Fruit fly (Drosophila melanogaster): ENCODE data around the gene CG10654.

CG10654 gene

dm6 chr3L:12484948-12485347 lies 22.7 kb downstream of the CG10654 start, which contains the start of gene CG10663 (continued):
- no peak for TF ChIP-seq pan (optimal IDR thresholded peaks at IDR 0.05)
- TF ChIP-seq pan (GFP tag; optimal IDR thresholded peaks at IDR 0.05 in 1 of 2, IDR thresholded peaks at IDR 0.05 in 1 of 2), result peak in 1 of 2 experiments; percentile 32
- TF ChIP-seq repo (GFP tag; optimal IDR thresholded peaks at IDR 0.05), result no peak
- TF ChIP-seq HHEX (GFP tag; optimal IDR thresholded peaks at IDR 0.05), result no peak
- peak; percentile 89 for TF ChIP-seq Jarid2 (GFP tag; optimal IDR thresholded peaks at IDR 0.05)
- no peak for TF ChIP-seq CG8290 (GFP tag; optimal IDR thresholded peaks at IDR 0.05)
- peak in 1 of 2 experiments; percentile 54 for TF ChIP-seq CG8290 (tag; optimal IDR thresholded peaks at IDR 0.05)
- TF ChIP-seq Doc3 (GFP tag; IDR thresholded peaks at IDR 0.05; ENCODE audit: partially characterized antibody), result 0 out of 3 replicates have a peak, but pooled peaks have one; percentile 33
- peak; percentile 45; the same call in 1 of the 2 replicates for TF ChIP-seq Rfx (GFP tag; IDR thresholded peaks at IDR 0.05)
- 0 out of 3 replicates have a peak, but pooled peaks have one; percentile 15 for TF ChIP-seq CG6175 (GFP tag; IDR thresholded peaks at IDR 0.05)
- TF ChIP-seq tna (GFP tag; IDR thresholded peaks at IDR 0.05; ENCODE audit: partially characterized antibody), result peak; percentile 51; the same call in 1 of the 2 replicates
- TF ChIP-seq dmrt99B (tag; optimal IDR thresholded peaks at IDR 0.05), result peak; percentile 18
- TF ChIP-seq ci (GFP tag; IDR thresholded peaks at IDR 0.05), result peak; percentile 72; the same call in 2 of the 3 replicates
- TF ChIP-seq CG12769 (tag; optimal IDR thresholded peaks at IDR 0.05), result peak; percentile 88
- peak in 1 of 2 experiments; percentile 79 for TF ChIP-seq tll (GFP tag; optimal IDR thresholded peaks at IDR 0.05)
- TF ChIP-seq eyg (GFP tag; optimal IDR thresholded peaks at IDR 0.05), result peak; percentile 8
- 0 out of 2 replicates have a peak, but pooled peaks have one; percentile 12 for TF ChIP-seq E2f1 (GFP tag; IDR thresholded peaks at IDR 0.05)
- TF ChIP-seq CG2202 (tag; optimal IDR thresholded peaks at IDR 0.05), result peak; percentile 3
- TF ChIP-seq CG8281 (tag; optimal IDR thresholded peaks at IDR 0.05), result no peak
- peak; percentile 9 for TF ChIP-seq CG2678 (tag; optimal IDR thresholded peaks at IDR 0.05)
- peak; percentile 68; the same call in 2 of the 3 replicates for TF ChIP-seq CG6791 (GFP tag; IDR thresholded peaks at IDR 0.05; ENCODE audit: partially characterized antibody)
- peak; percentile 34; the same call in 1 of the 3 replicates for TF ChIP-seq so (GFP tag; IDR thresholded peaks at IDR 0.05)
- TF ChIP-seq Xrp1 (GFP tag; IDR thresholded peaks at IDR 0.05), result 0 out of 2 replicates have a peak, but pooled peaks have one; percentile 22
- no peak for TF ChIP-seq Six4 (GFP tag; optimal IDR thresholded peaks at IDR 0.05)
- TF ChIP-seq row (GFP tag; IDR thresholded peaks at IDR 0.05), result peak; percentile 72
- TF ChIP-seq Ada2b (GFP tag; IDR thresholded peaks at IDR 0.05), result peak; percentile 28
- peak; percentile 34 for TF ChIP-seq CG9437 (GFP tag; optimal IDR thresholded peaks at IDR 0.05)
- peak; percentile 96 for TF ChIP-seq twi (tag; optimal IDR thresholded peaks at IDR 0.05)
- TF ChIP-seq Ravus (GFP tag; IDR thresholded peaks at IDR 0.05), result no peak
- TF ChIP-seq slbo (GFP tag; IDR thresholded peaks at IDR 0.05), result peak; percentile 42
- no peak for TF ChIP-seq CG4404 (GFP tag; IDR thresholded peaks at IDR 0.05)

dm6 chr3L:12484464-12484863 lies 23.2 kb downstream of the CG10654 start:
- TF ChIP-seq stwl (tag; optimal IDR thresholded peaks at IDR 0.05) (peak; percentile 10), dmrt99B (tag; optimal IDR thresholded peaks at IDR 0.05) (no peak)

- TF ChIP-seq CG7839 (tag; optimal IDR thresholded peaks at IDR 0.05) (peak; percentile 84), stc (GFP tag; IDR thresholded peaks at IDR 0.05) (peak; percentile 77), CG15479 (GFP tag; optimal IDR thresholded peaks at IDR 0.05) (no peak), CG2678 (tag; optimal IDR thresholded peaks at IDR 0.05) (peak; percentile 88), CG12236 (GFP tag; optimal IDR thresholded peaks at IDR 0.05) (peak; percentile 48), CG4617 (GFP tag; optimal IDR thresholded peaks at IDR 0.05; ENCODE audit: borderline replicate concordance) (peak; percentile 23), CG17612 (GFP tag; IDR thresholded peaks at IDR 0.05) (no peak; the same call in 1 of the 2 replicates), dysf (GFP tag; IDR thresholded peaks at IDR 0.05) (peak; percentile 78), Atf3 (GFP tag; optimal IDR thresholded peaks at IDR 0.05) (peak; percentile 27), CG5953 (GFP tag; IDR thresholded peaks at IDR 0.05) (no peak), CG17359 (tag; optimal IDR thresholded peaks at IDR 0.05) (peak; percentile 79), dati (GFP tag; IDR thresholded peaks at IDR 0.05) (0 out of 2 replicates have a peak, but pooled peaks have one; percentile 58), sd (tag; optimal IDR thresholded peaks at IDR 0.05) (no peak), abd-A (tag; optimal IDR thresholded peaks at IDR 0.05) (no peak), Poxn (GFP tag; IDR thresholded peaks at IDR 0.05) (no peak), wdn (GFP tag; IDR thresholded peaks at IDR 0.05) (peak; percentile 22; the same call in 1 of the 2 replicates), Bdp1 (GFP tag; optimal IDR thresholded peaks at IDR 0.05) (peak; percentile 40), CG7987 (GFP tag; optimal IDR thresholded peaks at IDR 0.05) (no peak)
Measured at dm6 chr3L:12482917-12483316, 24.7 kb downstream of the CG10654 start.
